Worm (Caenorhabditis elegans) whole organism, L4 larva: ENCODE results near the gene B0228.8.

Source experiments
- F44E2.7 ChIP-seq: fragments of 200-800 bp; sonication (Bioruptor generic); IDR thresholded peaks from 2 replicates; pipeline ENCODE4 v2.1.2; 2022; ENCODE audit warnings: missing genetic modification characterization, missing compliant biosample characterization
- T26A8.4 ChIP-seq: fragments of 200-800 bp; sonication (Bioruptor generic); IDR thresholded peaks from 2 replicates; pipeline ENCODE4 v1.3.6; 2022; ENCODE audit warnings: missing genetic modification characterization, missing compliant biosample characterization
- Y5F2A.4 ChIP-seq: fragments of 200-800 bp; sonication (Bioruptor generic); optimal IDR thresholded peaks from 2 replicates; lab custom pipeline; 2018; ENCODE audit warnings: mild to moderate bottlenecking, missing genetic modification characterization, missing compliant biosample characterization
- ZK546.5 ChIP-seq, 2 experiments: sonication (generic microtip); optimal IDR thresholded peaks; 2 replicates each; lab custom pipeline; 2017; ENCODE audit warnings: missing biosample characterization in 2 of 2, missing genetic modification characterization in 2 of 2
- aha-1 ChIP-seq: fragments of 150-350 bp; peaks from one replicate; lab custom pipeline; 2014; ENCODE audit warnings: missing biosample characterization, missing genetic modification characterization
- arid-1 ChIP-seq: fragments of 200-800 bp; sonication (Bioruptor generic); conservative IDR thresholded peaks from 2 replicates; pipeline ENCODE4 v1.3.6; 2022; ENCODE audit warnings: missing genetic modification reagents, missing genetic modification characterization, missing compliant biosample characterization
- attf-4 ChIP-seq: sonication (generic microtip); optimal IDR thresholded peaks from 3 replicates; lab custom pipeline; 2017; ENCODE audit warnings: missing biosample characterization, missing genetic modification characterization
- ceh-62 ChIP-seq: sonication (generic microtip); optimal IDR thresholded peaks from 2 replicates; lab custom pipeline; 2017; ENCODE audit warnings: missing biosample characterization, missing genetic modification characterization
- ceh-82 ChIP-seq: sonication (generic microtip); optimal IDR thresholded peaks from 2 replicates; lab custom pipeline; 2017; ENCODE audit warnings: missing biosample characterization, missing genetic modification characterization
- ces-1 ChIP-seq: fragments of 150-350 bp; sonication (generic microtip); optimal IDR thresholded peaks from 4 replicates; lab custom pipeline; 2014; ENCODE audit warnings: missing biosample characterization, missing genetic modification reagents, missing genetic modification characterization
- daf-16 ChIP-seq, 3 experiments: sonication (generic microtip); optimal IDR thresholded peaks; 2 replicates each; lab custom pipeline; 2016 to 2017; ENCODE audit warnings: missing genetic modification characterization in 3 of 3, missing genetic modification reagents in 3 of 3, mild to moderate bottlenecking in 2 of 3, missing compliant biosample characterization in 2 of 3, missing biosample characterization in 1 of 3, moderate library complexity in 1 of 3
- daf-8 ChIP-seq: fragments of 200-800 bp; sonication (Bioruptor generic); IDR thresholded peaks from 2 replicates; pipeline ENCODE4 v1.3.6; 2022; ENCODE audit warnings: missing genetic modification characterization, missing compliant biosample characterization
- dmd-6 ChIP-seq: fragments of 200-800 bp; sonication (Bioruptor generic); IDR thresholded peaks from 2 replicates; pipeline ENCODE4 v1.3.6; 2022; ENCODE audit warnings: missing genetic modification reagents, missing genetic modification characterization, missing compliant biosample characterization
- dmd-8 ChIP-seq: fragments of 200-800 bp; sonication (Bioruptor generic); IDR thresholded peaks from 2 replicates; pipeline ENCODE4 v1.3.6; 2022; ENCODE audit warnings: missing genetic modification characterization, missing compliant biosample characterization
- dmd-9 ChIP-seq: fragments of 200-800 bp; sonication (Bioruptor generic); IDR thresholded peaks from 2 replicates; pipeline ENCODE4 v1.3.6; 2022; ENCODE audit warnings: missing genetic modification reagents, missing genetic modification characterization, missing compliant biosample characterization
- duxl-1 ChIP-seq: sonication (generic microtip); optimal IDR thresholded peaks from 2 replicates; lab custom pipeline; 2016; ENCODE audit warnings: mild to moderate bottlenecking, missing genetic modification characterization, moderate library complexity, missing compliant biosample characterization; ENCODE audit not compliant: poor library complexity
- dve-1 ChIP-seq: sonication (generic microtip); optimal IDR thresholded peaks from 2 replicates; lab custom pipeline; 2017; ENCODE audit warnings: antibody characterized with exemption, mild to moderate bottlenecking, missing genetic modification characterization, missing compliant biosample characterization; ENCODE audit not compliant: insufficient read depth
- egl-27 ChIP-seq: sonication (generic microtip); optimal IDR thresholded peaks from 3 replicates; lab custom pipeline; 2017; ENCODE audit warnings: missing biosample characterization, missing genetic modification reagents, missing genetic modification characterization
- fos-1 ChIP-seq: fragments of 150-350 bp; optimal IDR thresholded peaks from 2 replicates; lab custom pipeline; 2014; ENCODE audit warnings: missing biosample characterization, missing genetic modification characterization
- gei-8 ChIP-seq: fragments of 200-800 bp; sonication (Bioruptor generic); optimal IDR thresholded peaks from 2 replicates; lab custom pipeline; 2018; ENCODE audit warnings: mild to moderate bottlenecking, missing genetic modification characterization, missing compliant biosample characterization
- hif-1 ChIP-seq, 2 experiments: sonication (generic microtip); optimal IDR thresholded peaks; 2 replicates each; lab custom pipeline; 2016 to 2017; ENCODE audit warnings: missing compliant biosample characterization in 2 of 2, missing genetic modification characterization in 2 of 2, missing genetic modification reagents in 2 of 2, missing genotype in 2 of 2, mild to moderate bottlenecking in 1 of 2
- hlh-11 ChIP-seq: fragments of 200-800 bp; sonication (Bioruptor generic); optimal IDR thresholded peaks from 2 replicates; lab custom pipeline; 2018; ENCODE audit warnings: mild to moderate bottlenecking, missing genetic modification characterization, missing compliant biosample characterization
- hmg-1.1 ChIP-seq: fragments of 200-800 bp; sonication (Bioruptor generic); IDR thresholded peaks from 2 replicates; pipeline ENCODE4 v1.3.6; 2022; ENCODE audit warnings: missing genetic modification reagents, missing genetic modification characterization, missing compliant biosample characterization
- jun-1 ChIP-seq: fragments of 150-350 bp; optimal IDR thresholded peaks from 2 replicates; lab custom pipeline; 2014; ENCODE audit warnings: missing biosample characterization, missing genetic modification reagents, missing genetic modification characterization
- lin-13 ChIP-seq: fragments of 150-350 bp; optimal IDR thresholded peaks from 2 replicates; lab custom pipeline; 2014; ENCODE audit warnings: missing biosample characterization, missing genetic modification reagents, missing genetic modification characterization
- lin-38 ChIP-seq: fragments of 200-800 bp; sonication (Bioruptor generic); IDR thresholded peaks from 2 replicates; pipeline ENCODE4 v1.3.6; 2022; ENCODE audit warnings: missing genetic modification reagents, missing genetic modification characterization, missing compliant biosample characterization
- lin-39 ChIP-seq: fragments of 150-350 bp; optimal IDR thresholded peaks from 2 replicates; lab custom pipeline; 2014; ENCODE audit warnings: missing biosample characterization, missing genetic modification reagents, missing genetic modification characterization
- lir-3 ChIP-seq: sonication (generic microtip); optimal IDR thresholded peaks from 2 replicates; lab custom pipeline; 2016; ENCODE audit warnings: mild to moderate bottlenecking, missing genetic modification characterization, missing compliant biosample characterization
- madf-5 ChIP-seq, 2 experiments: fragments of 200-800 bp; sonication (Bioruptor generic); IDR thresholded peaks; 2 replicates each; pipeline ENCODE4 v1.3.6; 2022; ENCODE audit warnings: missing compliant biosample characterization in 2 of 2, missing genetic modification characterization in 2 of 2
- madf-9 ChIP-seq: fragments of 200-800 bp; sonication (Bioruptor generic); conservative IDR thresholded peaks from 2 replicates; pipeline ENCODE4 v1.3.6; 2022; ENCODE audit warnings: missing genetic modification reagents, missing genetic modification characterization, missing compliant biosample characterization
- mdl-1 ChIP-seq, 2 experiments: fragments of 150-350 bp in 1 of 2; sonication (generic microtip) in 1 of 2; optimal IDR thresholded peaks; 2 replicates each; lab custom pipeline; 2014 to 2017; ENCODE audit warnings: missing biosample characterization in 2 of 2, missing genetic modification characterization in 2 of 2
- mdt-29 ChIP-seq: fragments of 200-800 bp; sonication (Bioruptor generic); IDR thresholded peaks from 2 replicates; pipeline ENCODE4 v1.3.6; 2022; ENCODE audit warnings: missing genetic modification reagents, missing genetic modification characterization, missing compliant biosample characterization
- mep-1 ChIP-seq: fragments of 150-350 bp; sonication (generic microtip); optimal IDR thresholded peaks from 3 replicates; lab custom pipeline; 2014; ENCODE audit warnings: missing biosample characterization, missing genetic modification characterization
- mxl-2 ChIP-seq: fragments of 200-800 bp; sonication (Bioruptor generic); conservative IDR thresholded peaks from 2 replicates; pipeline ENCODE4 v1.3.6; 2022; ENCODE audit warnings: missing genetic modification reagents, missing genetic modification characterization, missing compliant biosample characterization
- nhr-102 ChIP-seq: sonication (generic microtip); optimal IDR thresholded peaks from 2 replicates; lab custom pipeline; 2016; ENCODE audit warnings: mild to moderate bottlenecking, missing genetic modification characterization, moderate library complexity, missing compliant biosample characterization
- nhr-237 ChIP-seq: sonication (generic microtip); optimal IDR thresholded peaks from 2 replicates; lab custom pipeline; 2017; ENCODE audit warnings: missing biosample characterization, missing genetic modification characterization
- nhr-25 ChIP-seq: sonication (generic microtip); optimal IDR thresholded peaks from 2 replicates; lab custom pipeline; 2017; ENCODE audit warnings: missing genetic modification characterization, mild to moderate bottlenecking, missing compliant biosample characterization, antibody characterized with exemption, moderate library complexity, borderline replicate concordance; ENCODE audit not compliant: insufficient read depth
- nhr-28 ChIP-seq: fragments of 150-350 bp; optimal IDR thresholded peaks from 2 replicates; lab custom pipeline; 2014; ENCODE audit warnings: missing biosample characterization, missing genetic modification characterization
- nhr-42 ChIP-seq: fragments of 200-800 bp; sonication (Bioruptor generic); IDR thresholded peaks from 2 replicates; pipeline ENCODE4 v1.3.6; 2022; ENCODE audit warnings: missing genetic modification characterization, missing compliant biosample characterization
- nhr-6 ChIP-seq: fragments of 150-350 bp; optimal IDR thresholded peaks from 2 replicates; lab custom pipeline; 2014; ENCODE audit warnings: missing biosample characterization, missing genetic modification characterization
- sdz-12 ChIP-seq: fragments of 200-800 bp; sonication (Bioruptor generic); optimal IDR thresholded peaks from 2 replicates; lab custom pipeline; 2018; ENCODE audit warnings: mild to moderate bottlenecking, missing genetic modification characterization, missing compliant biosample characterization
- set-16 ChIP-seq: fragments of 200-800 bp; sonication (Bioruptor generic); IDR thresholded peaks from 2 replicates; pipeline ENCODE4 v1.3.6; 2022; ENCODE audit warnings: missing genetic modification reagents, missing genetic modification characterization, missing compliant biosample characterization
- snpc-1.2 ChIP-seq: fragments of 200-800 bp; sonication (Bioruptor generic); IDR thresholded peaks from 2 replicates; pipeline ENCODE4 v1.3.6; 2022; ENCODE audit warnings: missing genetic modification reagents, missing genetic modification characterization, missing compliant biosample characterization
- snpc-4 ChIP-seq: fragments of 150-350 bp; optimal IDR thresholded peaks from 2 replicates; lab custom pipeline; 2014; ENCODE audit warnings: missing biosample characterization, missing genetic modification characterization
- spr-1 ChIP-seq: sonication (generic microtip); optimal IDR thresholded peaks from 2 replicates; lab custom pipeline; 2016; ENCODE audit warnings: mild to moderate bottlenecking, missing genetic modification characterization, missing compliant biosample characterization
- tag-97 ChIP-seq: fragments of 200-800 bp; sonication (Bioruptor generic); IDR thresholded peaks from 2 replicates; pipeline ENCODE4 v1.3.6; 2022; ENCODE audit warnings: missing genetic modification characterization, missing compliant biosample characterization
- tra-1 ChIP-seq: fragments of 200-800 bp; sonication (Bioruptor generic); IDR thresholded peaks from 2 replicates; pipeline ENCODE4 v1.3.6; 2022; ENCODE audit warnings: missing genetic modification reagents, missing genetic modification characterization, missing compliant biosample characterization
- unc-130 ChIP-seq: sonication (generic microtip); optimal IDR thresholded peaks from 2 replicates; lab custom pipeline; 2016; ENCODE audit warnings: missing genetic modification reagents, missing genetic modification characterization, missing compliant biosample characterization
- vab-7 ChIP-seq: fragments of 200-800 bp; sonication (Bioruptor generic); IDR thresholded peaks from 2 replicates; pipeline ENCODE4 v1.3.6; 2022; ENCODE audit warnings: missing genetic modification reagents, missing genetic modification characterization, missing compliant biosample characterization
- zfp-2 ChIP-seq: sonication (generic microtip); optimal IDR thresholded peaks from 2 replicates; lab custom pipeline; 2016; ENCODE audit warnings: mild to moderate bottlenecking, missing genetic modification characterization, missing compliant biosample characterization
- zip-2 ChIP-seq: fragments of 150-350 bp; optimal IDR thresholded peaks from 2 replicates; lab custom pipeline; 2014; ENCODE audit warnings: missing biosample characterization, missing genetic modification characterization

The B0228.8 gene

ce11 chrII:7756810-7757209 lies 4.5 kb downstream of the B0228.8 start (continued):
- TF ChIP-seq mdt-29 (GFP tag; lab: Robert Waterston, UW) (peak; percentile 86), daf-8 (GFP tag; lab: Robert Waterston, UW) (no peak), aha-1 (peak; percentile 79), zip-2 (tag; lab: Kevin White, UChicago) (peak; percentile 59), set-16 (GFP tag; lab: Robert Waterston, UW) (no peak), dve-1 (tag; lab: Kevin White, UChicago) (peak; percentile 83), dmd-8 (GFP tag; lab: Robert Waterston, UW) (no peak), ces-1 (GFP tag; lab: Kevin White, UChicago) (no peak), fos-1 (tag; lab: Kevin White, UChicago) (no peak), mdl-1 (tag; optimal IDR thresholded peaks at IDR 0.05; lab: Kevin White, UChicago) (peak in 1 of 2 experiments; percentile 46), ceh-82 (tag; lab: Kevin White, UChicago) (no peak), nhr-25 (tag; lab: Kevin White, UChicago) (peak; percentile 60), ZK546.5 (tag; optimal IDR thresholded peaks at IDR 0.05; lab: Kevin White, UChicago) (no peak), hlh-11 (tag; lab: Kevin White, UChicago) (peak; percentile 86), duxl-1 (tag; lab: Kevin White, UChicago) (peak; percentile 6), lin-38 (GFP tag; lab: Robert Waterston, UW) (peak; percentile 69; the same call in 1 of the 2 replicates), nhr-237 (tag; lab: Kevin White, UChicago) (no peak), tra-1 (GFP tag; lab: Robert Waterston, UW) (peak; percentile 64), egl-27 (tag; lab: Kevin White, UChicago) (no peak), gei-8 (GFP tag; lab: Kevin White, UChicago) (peak; percentile 5), lin-13 (GFP tag; lab: Kevin White, UChicago) (no peak), daf-16 (GFP tag; optimal IDR thresholded peaks at IDR 0.05; lab: Kevin White, UChicago) (peak; percentile 44 to 62), daf-16 (tag; optimal IDR thresholded peaks at IDR 0.05; lab: Kevin White, UChicago) (peak; percentile 87), zfp-2 (no peak), Y5F2A.4 (peak; percentile 10), jun-1 (tag; lab: Kevin White, UChicago) (no peak), nhr-6 (no peak), madf-9 (GFP tag; lab: Robert Waterston, UW) (peak; percentile 36; the same call in 1 of the 2 replicates), dmd-9 (GFP tag; lab: Robert Waterston, UW) (0 out of 2 replicates have a peak, but pooled peaks have one; percentile 34), hif-1 (tag; optimal IDR thresholded peaks at IDR 0.05; lab: Kevin White, UChicago) (peak in 1 of 2 experiments; percentile 23), attf-4 (tag; lab: Kevin White, UChicago) (no peak), ceh-62 (tag; lab: Kevin White, UChicago) (no peak), unc-130 (no peak), vab-7 (GFP tag; lab: Robert Waterston, UW) (peak; percentile 31; the same call in 1 of the 2 replicates), mep-1 (tag; lab: Kevin White, UChicago) (peak; percentile 70), snpc-4 (tag; lab: Kevin White, UChicago) (no peak), sdz-12 (GFP tag; lab: Kevin White, UChicago) (no peak), T26A8.4 (GFP tag; lab: Robert Waterston, UW) (peak; percentile 75), mxl-2 (no peak), lir-3 (peak; percentile 22), madf-5 (GFP tag; IDR thresholded peaks at IDR 0.05; lab: Robert Waterston, UW) (peak in 1 of 2 experiments; percentile 59; a peak in 1 of 4 replicates), F44E2.7 (GFP tag; lab: Robert Waterston, UW) (no peak), dmd-6 (GFP tag; lab: Robert Waterston, UW) (peak; percentile 76), tag-97 (no peak), nhr-102 (tag; lab: Kevin White, UChicago) (peak; percentile 65), lin-39 (tag; lab: Kevin White, UChicago) (no peak), spr-1 (tag; lab: Kevin White, UChicago) (peak; percentile 66), hmg-1.1 (GFP tag; lab: Robert Waterston, UW) (peak; percentile 57), nhr-28 (tag; lab: Kevin White, UChicago) (peak; percentile 70), snpc-1.2 (GFP tag; lab: Robert Waterston, UW) (no peak), nhr-42 (GFP tag; lab: Robert Waterston, UW) (no peak), arid-1 (peak; percentile 59)
